Worm (Caenorhabditis elegans) whole organism, L3 larva: ENCODE results near the gene clec-157.

Experiments
- lin-39 ChIP-seq: fragments of 150-350 bp; optimal IDR thresholded peaks from 2 replicates; lab custom pipeline; 2018; ENCODE audit warnings: missing biosample characterization, missing genetic modification reagents, missing genetic modification characterization
- nhr-11 ChIP-seq: fragments of 150-350 bp; optimal IDR thresholded peaks from 2 replicates; lab custom pipeline; 2014; ENCODE audit warnings: missing biosample characterization, missing genetic modification characterization
- nhr-12 ChIP-seq: fragments of 150-350 bp; optimal IDR thresholded peaks from 2 replicates; lab custom pipeline; 2014; ENCODE audit warnings: missing biosample characterization, missing genetic modification characterization
- tbx-2 ChIP-seq: sonication (generic microtip); optimal IDR thresholded peaks from 2 replicates; lab custom pipeline; 2016; ENCODE audit warnings: mild to moderate bottlenecking, missing genetic modification characterization, missing compliant biosample characterization

ce11 chrIII:4809526-4810153 lies 34.6 kb downstream of the clec-157 start, which contains the start of gene pal-1:
- TF ChIP-seq lin-39 (tag; lab: Kevin White, UChicago) (no peak), nhr-12 (tag; lab: Kevin White, UChicago) (no peak), nhr-11 (tag; lab: Kevin White, UChicago) (no peak), tbx-2 (tag; lab: Kevin White, UChicago) (no peak)
